Fruit fly (Drosophila melanogaster): ENCODE data around the gene CG43273.

DNA sequence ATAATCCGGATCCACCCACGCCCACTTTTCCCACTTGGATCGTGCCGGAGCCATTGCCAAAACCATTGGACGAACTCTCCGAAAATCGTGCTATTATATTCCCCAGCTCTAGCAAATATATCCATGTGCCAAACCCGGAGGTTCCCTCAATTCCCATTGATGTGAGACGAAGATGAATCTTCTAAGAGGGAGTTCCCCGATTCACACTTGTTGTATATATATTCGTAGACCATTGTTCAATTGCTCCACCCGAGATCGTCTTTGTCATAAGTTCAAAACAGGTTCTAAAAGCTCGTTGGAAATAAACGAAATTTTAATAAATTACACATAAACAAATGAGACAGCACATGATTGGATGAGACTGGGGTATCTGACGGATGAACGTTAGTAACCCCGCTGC is 33.8 kb downstream of the CG43273 start:
- TF ChIP-seq Lpt (GFP tag; optimal IDR thresholded peaks at IDR 0.05), result no peak
- TF ChIP-seq Sox15 (GFP tag; optimal IDR thresholded peaks at IDR 0.05), result no peak
- no peak for TF ChIP-seq ss (GFP tag; optimal IDR thresholded peaks at IDR 0.05)
- TF ChIP-seq vri (GFP tag; optimal IDR thresholded peaks at IDR 0.05), result no peak
- TF ChIP-seq Eip93F (GFP tag; optimal IDR thresholded peaks at IDR 0.05), result no peak
- no peak for TF ChIP-seq eg (GFP tag; IDR thresholded peaks at IDR 0.05)
- TF ChIP-seq Sox102F (GFP tag; optimal IDR thresholded peaks at IDR 0.05), result no peak
- TF ChIP-seq OdsH (GFP tag; optimal IDR thresholded peaks at IDR 0.05), result no peak

Measured in whole organism, prepupa.